Worm (Caenorhabditis elegans): ENCODE measurements around the gene F42A10.7.

The F42A10.7 gene

DNA sequence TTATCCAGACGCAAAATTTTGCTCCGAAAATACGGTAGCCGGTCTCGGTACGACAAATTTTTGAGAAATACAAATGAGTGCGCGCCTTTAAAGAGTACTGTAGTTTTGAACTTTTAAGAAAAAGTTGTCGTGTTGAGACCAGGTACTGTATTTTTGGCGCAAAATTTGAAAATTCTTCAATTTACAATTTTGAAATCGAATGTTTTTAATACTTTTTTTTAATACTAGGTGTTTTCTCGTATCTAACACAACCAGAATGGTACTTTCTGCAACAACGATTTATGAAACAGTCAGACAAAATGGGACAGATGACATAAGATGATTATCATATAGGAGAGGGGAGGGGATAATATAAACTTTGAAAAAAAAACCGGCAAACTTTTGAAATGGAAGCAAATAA lies 17.2 kb upstream of the F42A10.7 start:
- no peak for TF ChIP-seq dve-1 (tag; optimal IDR thresholded peaks at IDR 0.05)
- TF ChIP-seq mec-3 (tag; optimal IDR thresholded peaks at IDR 0.05; ENCODE audit: borderline replicate concordance) = no peak
- TF ChIP-seq hlh-6 (tag; optimal IDR thresholded peaks at IDR 0.05) = no peak
- no peak for TF ChIP-seq ceh-30 (tag; optimal IDR thresholded peaks at IDR 0.05)
- no peak for TF ChIP-seq madf-2 (tag; optimal IDR thresholded peaks at IDR 0.05)
- no peak for TF ChIP-seq fkh-6 (tag; optimal IDR thresholded peaks at IDR 0.05)
- no peak for TF ChIP-seq zip-5 (tag; optimal IDR thresholded peaks at IDR 0.05)
- TF ChIP-seq hlh-15 (tag; optimal IDR thresholded peaks at IDR 0.05) = no peak
- no peak for TF ChIP-seq ztf-16 (tag; optimal IDR thresholded peaks at IDR 0.05)
- no peak for TF ChIP-seq lin-11 (tag; optimal IDR thresholded peaks at IDR 0.05)
- no peak for TF ChIP-seq ceh-48 (tag; optimal IDR thresholded peaks at IDR 0.05)
- TF ChIP-seq K02D7.2 (tag; optimal IDR thresholded peaks at IDR 0.05) = no peak
- no peak for TF ChIP-seq tbx-7 (tag; optimal IDR thresholded peaks at IDR 0.05)
- no peak for TF ChIP-seq pha-4 (tag; optimal IDR thresholded peaks at IDR 0.05)
- TF ChIP-seq pat-9 (tag; optimal IDR thresholded peaks at IDR 0.05) = no peak
- TF ChIP-seq lim-6 (tag; optimal IDR thresholded peaks at IDR 0.05) = no peak
- TF ChIP-seq eyg-1 (tag; optimal IDR thresholded peaks at IDR 0.05) = no peak
- TF ChIP-seq ceh-24 (tag; optimal IDR thresholded peaks at IDR 0.05) = no peak
- TF ChIP-seq unc-55 (GFP tag; optimal IDR thresholded peaks at IDR 0.05) = no peak
- TF ChIP-seq dmd-4 (tag; optimal IDR thresholded peaks at IDR 0.05; ENCODE audit: borderline replicate concordance) = no peak

DNA sequence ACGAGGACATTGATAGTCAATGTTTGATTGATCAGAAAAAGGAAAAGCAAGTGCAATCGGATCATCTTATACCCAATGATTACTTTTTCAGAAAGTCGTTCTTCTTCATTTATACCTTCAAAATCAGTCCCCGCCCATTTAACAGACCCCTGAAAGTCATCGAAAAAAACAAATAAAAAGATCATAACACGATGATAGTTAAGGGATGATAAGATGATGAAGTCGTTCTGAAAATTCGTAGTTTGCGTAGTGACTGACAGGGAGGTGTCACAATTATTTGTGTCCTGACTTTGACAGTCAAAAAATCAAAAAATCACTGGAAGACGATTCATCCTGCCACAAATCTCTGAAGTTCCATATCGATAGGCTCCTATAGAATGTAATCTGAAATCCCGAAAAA lies 16.0 kb upstream of the F42A10.7 start, which contains the start of gene ugt-66:
ugt-66 (minus strand) TSS at position 101 of the 400 bp plus-strand sequence.
- TF ChIP-seq zip-5 (tag; optimal IDR thresholded peaks at IDR 0.05) = no peak
- no peak for TF ChIP-seq hlh-30 (tag; optimal IDR thresholded peaks at IDR 0.05; ENCODE audit: insufficient read depth)
- no peak for TF ChIP-seq pax-1 (tag; optimal IDR thresholded peaks at IDR 0.05)
- no peak for TF ChIP-seq F13H6.1 (tag; optimal IDR thresholded peaks at IDR 0.05)
- TF ChIP-seq hlh-15 (tag; optimal IDR thresholded peaks at IDR 0.05) = no peak
- no peak for TF ChIP-seq syd-9 (tag; optimal IDR thresholded peaks at IDR 0.05)
- TF ChIP-seq elt-4 (tag; optimal IDR thresholded peaks at IDR 0.05) = no peak
- TF ChIP-seq ceh-18 (tag; optimal IDR thresholded peaks at IDR 0.05) = no peak
- no peak for TF ChIP-seq npax-4 (tag; optimal IDR thresholded peaks at IDR 0.05)
- no peak for TF ChIP-seq ceh-22 (tag; optimal IDR thresholded peaks at IDR 0.05)
- TF ChIP-seq unc-3 (GFP tag; conservative IDR thresholded peaks at IDR 0.05) = no peak
- TF ChIP-seq unc-3 (tag; optimal IDR thresholded peaks at IDR 0.05) = no peak
- TF ChIP-seq fkh-10 (GFP tag; optimal IDR thresholded peaks at IDR 0.05) = no peak
- TF ChIP-seq ceh-34 (tag; optimal IDR thresholded peaks at IDR 0.05) = no peak
- TF ChIP-seq ahr-1 (tag; optimal IDR thresholded peaks at IDR 0.05) = no peak
- no peak for TF ChIP-seq sox-4 (tag; optimal IDR thresholded peaks at IDR 0.05)
- no peak for TF ChIP-seq nhr-11 (tag; optimal IDR thresholded peaks at IDR 0.05)
- TF ChIP-seq gmeb-2 (tag; optimal IDR thresholded peaks at IDR 0.05) = no peak
- no peak for TF ChIP-seq che-1 (tag; optimal IDR thresholded peaks at IDR 0.05)
- no peak for TF ChIP-seq unc-55 (GFP tag; optimal IDR thresholded peaks at IDR 0.05)
- TF ChIP-seq T23F11.4 (GFP tag; optimal IDR thresholded peaks at IDR 0.05) = no peak

DNA sequence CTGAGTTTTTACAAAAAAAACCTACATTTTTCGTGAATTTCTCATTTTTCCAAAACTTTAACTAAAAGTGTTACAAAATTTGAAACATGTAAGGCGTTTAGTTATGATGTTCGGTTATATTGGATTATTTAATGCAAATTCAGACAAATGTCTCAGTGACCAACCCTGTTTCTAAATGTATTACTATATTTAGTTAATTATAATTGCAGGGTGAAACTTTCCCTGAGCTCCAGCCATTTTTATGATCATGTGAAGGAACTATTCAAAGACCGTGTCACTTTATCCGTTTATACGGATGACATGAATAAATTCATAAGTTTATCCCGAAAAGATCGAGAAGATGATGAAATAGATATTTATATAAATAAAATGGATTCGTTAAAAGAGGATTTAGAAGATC lies 12.3 kb upstream of the F42A10.7 start, which contains the start of gene C23G10.5:
C23G10.5 (plus strand) TSS at position 301 of the 400 bp plus-strand sequence.
- TF ChIP-seq tbx-2 (tag; optimal IDR thresholded peaks at IDR 0.05) = no peak
- no peak for TF ChIP-seq ceh-6 (GFP tag; optimal IDR thresholded peaks at IDR 0.05)
- no peak for TF ChIP-seq K02D7.2 (tag; optimal IDR thresholded peaks at IDR 0.05)
- TF ChIP-seq hlh-13 (GFP tag; optimal IDR thresholded peaks at IDR 0.05) = no peak
- TF ChIP-seq nhr-11 (tag; optimal IDR thresholded peaks at IDR 0.05) = no peak
- no peak for TF ChIP-seq lin-11 (tag; optimal IDR thresholded peaks at IDR 0.05)
- TF ChIP-seq ceh-24 (tag; optimal IDR thresholded peaks at IDR 0.05) = no peak
- no peak for TF ChIP-seq pha-2 (tag; optimal IDR thresholded peaks at IDR 0.05)
- no peak for TF ChIP-seq elt-4 (tag; optimal IDR thresholded peaks at IDR 0.05)
- no peak for TF ChIP-seq ceh-30 (tag; optimal IDR thresholded peaks at IDR 0.05)
- no peak for TF ChIP-seq fax-1 (tag; optimal IDR thresholded peaks at IDR 0.05)
- TF ChIP-seq ahr-1 (tag; optimal IDR thresholded peaks at IDR 0.05) = no peak
- TF ChIP-seq sox-2 (GFP tag; IDR thresholded peaks at IDR 0.05) = no peak
- no peak for TF ChIP-seq sdc-2 (tag; optimal IDR thresholded peaks at IDR 0.05)
- TF ChIP-seq ceh-19 (GFP tag; optimal IDR thresholded peaks at IDR 0.05) = no peak
- no peak for TF ChIP-seq pqm-1 (tag; optimal IDR thresholded peaks at IDR 0.05)
- no peak for TF ChIP-seq fkh-10 (GFP tag; optimal IDR thresholded peaks at IDR 0.05)
- no peak for TF ChIP-seq dve-1 (tag; optimal IDR thresholded peaks at IDR 0.05)
